Fruit fly (Drosophila melanogaster): ENCODE data around the gene eIF5B.

The eIF5B gene

DNA sequence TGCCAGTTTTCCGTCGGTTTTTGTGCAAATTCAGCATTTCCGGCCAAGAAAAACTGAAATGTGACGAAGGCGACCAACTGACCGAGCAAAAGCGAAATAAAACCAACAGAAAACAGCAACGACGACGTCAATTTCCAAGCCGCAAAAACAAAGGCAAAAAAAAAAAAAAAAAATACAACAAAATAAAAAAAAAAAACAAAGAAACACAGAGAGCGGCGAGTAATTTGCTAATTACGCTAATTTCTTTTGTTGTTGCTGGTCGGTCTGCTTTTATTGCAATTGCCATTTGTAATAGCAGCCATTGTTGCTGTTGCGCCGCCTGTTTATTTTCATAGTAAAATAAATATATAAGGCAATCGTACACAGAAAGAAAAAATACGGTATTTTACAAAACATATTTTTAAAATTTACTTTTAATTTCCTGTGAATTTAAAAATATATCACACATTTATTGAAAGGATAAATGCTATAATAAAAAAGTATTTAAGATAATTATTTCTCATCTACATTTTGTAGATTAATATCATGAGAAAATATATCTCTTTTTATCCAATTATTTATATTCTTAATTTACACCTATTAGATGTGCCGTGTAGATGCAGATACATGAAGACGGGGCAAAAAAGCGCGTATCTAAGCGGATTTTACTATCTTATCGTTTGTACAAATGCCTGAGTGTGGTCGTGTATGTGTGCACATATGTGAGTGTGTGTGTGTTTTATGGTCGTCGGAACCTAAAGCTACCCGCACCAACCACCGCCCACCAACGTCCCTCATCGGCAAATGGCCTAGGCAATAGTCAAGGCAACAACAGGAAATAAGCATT is 23.7 kb downstream of the eIF5B start (continued):
- no peak for TF ChIP-seq Lpt (GFP tag; optimal IDR thresholded peaks at IDR 0.05)
- TF ChIP-seq CG7745 (tag; optimal IDR thresholded peaks at IDR 0.05): no peak
- TF ChIP-seq tio (GFP tag; optimal IDR thresholded peaks at IDR 0.05): peak; percentile 48
- TF ChIP-seq h (optimal IDR thresholded peaks at IDR 0.05): no peak
- TF ChIP-seq CG6254 (GFP tag; optimal IDR thresholded peaks at IDR 0.05): no peak
- no peak for TF ChIP-seq CG9817 (tag; optimal IDR thresholded peaks at IDR 0.05)
- TF ChIP-seq CG17328 (GFP tag; IDR thresholded peaks at IDR 0.05): no peak
- TF ChIP-seq CG18011 (GFP tag; optimal IDR thresholded peaks at IDR 0.05): no peak
- TF ChIP-seq gem (tag; optimal IDR thresholded peaks at IDR 0.05): peak; percentile 83
- TF ChIP-seq CG17568 (GFP tag; optimal IDR thresholded peaks at IDR 0.05): no peak
- TF ChIP-seq CG15601 (tag; optimal IDR thresholded peaks at IDR 0.05): peak; percentile 5
- TF ChIP-seq Fer1 (GFP tag; optimal IDR thresholded peaks at IDR 0.05): peak; percentile 44
- TF ChIP-seq CTCF (GFP tag; optimal IDR thresholded peaks at IDR 0.05): no peak
- TF ChIP-seq CG11085 (GFP tag; IDR thresholded peaks at IDR 0.05): no peak
- peak; percentile 43 for TF ChIP-seq CG4424 (GFP tag; optimal IDR thresholded peaks at IDR 0.05)
- TF ChIP-seq CG18599 (GFP tag; optimal IDR thresholded peaks at IDR 0.05): peak; percentile 66
- TF ChIP-seq ac (GFP tag; optimal IDR thresholded peaks at IDR 0.05): no peak
- no peak; the same call in 1 of the 2 replicates for TF ChIP-seq CG6689 (GFP tag; IDR thresholded peaks at IDR 0.05)
- peak; percentile 58 for TF ChIP-seq lab (GFP tag; optimal IDR thresholded peaks at IDR 0.05)
- TF ChIP-seq dmrt99B (tag; optimal IDR thresholded peaks at IDR 0.05): peak; percentile 76
- no peak for TF ChIP-seq CG33557 (GFP tag; optimal IDR thresholded peaks at IDR 0.05)
- TF ChIP-seq CoRest (tag; optimal IDR thresholded peaks at IDR 0.05): peak; percentile 81
- TF ChIP-seq CG11456 (GFP tag; IDR thresholded peaks at IDR 0.05): no peak
- peak; percentile 79 for TF ChIP-seq CG11504 (tag; optimal IDR thresholded peaks at IDR 0.05)
- no peak for TF ChIP-seq onecut (GFP tag; IDR thresholded peaks at IDR 0.05)
- peak; percentile 85; the same call in 1 of the 2 replicates for TF ChIP-seq GATAe (GFP tag; conservative IDR thresholded peaks at IDR 0.05)

DNA sequence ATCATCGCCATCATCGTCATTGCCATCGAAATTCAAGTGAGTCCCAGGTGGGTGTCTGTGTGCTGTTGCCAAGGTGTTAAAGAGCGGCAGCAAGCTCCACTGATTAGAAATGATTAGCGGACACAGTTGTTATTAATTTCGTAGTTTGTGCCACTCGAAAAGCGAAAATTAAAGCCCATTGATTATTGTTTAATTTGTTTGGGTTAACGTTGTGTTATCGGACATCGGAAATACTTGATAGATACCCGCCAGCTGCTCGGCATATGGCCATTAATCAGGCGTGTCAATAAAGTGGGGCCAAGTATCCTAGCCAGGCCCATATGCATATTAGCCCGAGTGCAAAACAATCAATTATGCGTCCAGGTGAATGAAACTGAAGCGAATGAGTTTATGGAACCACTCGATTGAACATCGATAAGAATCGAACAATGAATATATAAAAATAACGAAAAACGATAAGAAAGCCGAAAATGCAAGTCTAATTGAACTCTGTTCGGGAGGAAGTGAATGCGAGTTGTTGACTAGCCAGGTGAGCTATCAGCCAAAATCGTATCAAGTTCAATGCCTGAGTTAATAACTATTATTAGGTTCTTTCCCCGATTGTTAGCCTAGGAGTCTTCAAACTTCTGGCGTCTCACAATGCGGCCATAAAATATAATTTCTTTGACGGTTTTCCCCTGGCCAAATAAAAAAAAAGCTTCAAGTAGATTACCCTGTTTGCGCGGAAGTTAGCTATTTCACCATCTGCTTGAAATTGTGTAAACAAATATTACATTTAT is 25.1 kb downstream of the eIF5B start:
- TF ChIP-seq scrt (GFP tag; optimal IDR thresholded peaks at IDR 0.05) (no peak), ATbp (GFP tag; optimal IDR thresholded peaks at IDR 0.05) (no peak), CG8359 (GFP tag; optimal IDR thresholded peaks at IDR 0.05; ENCODE audit: borderline replicate concordance) (no peak), CG31388 (GFP tag; optimal IDR thresholded peaks at IDR 0.05) (no peak), Hey (tag; optimal IDR thresholded peaks at IDR 0.05) (peak; percentile 18), CG11456 (GFP tag; IDR thresholded peaks at IDR 0.05) (no peak), corto (GFP tag; optimal IDR thresholded peaks at IDR 0.05) (peak; percentile 19), gt (GFP tag; IDR thresholded peaks at IDR 0.05) (no peak), grn (GFP tag; optimal IDR thresholded peaks at IDR 0.05) (peak; percentile 54), CG16779 (GFP tag; IDR thresholded peaks at IDR 0.05) (no peak), mirr (GFP tag; optimal IDR thresholded peaks at IDR 0.05) (peak; percentile 84), gro (GFP tag; optimal IDR thresholded peaks at IDR 0.05) (no peak), CG7271 (tag; optimal IDR thresholded peaks at IDR 0.05) (no peak), croc (GFP tag; conservative IDR thresholded peaks at IDR 0.05) (no peak), CG42726 (GFP tag; IDR thresholded peaks at IDR 0.05; ENCODE audit: partially characterized antibody) (no peak), CG12299 (tag; optimal IDR thresholded peaks at IDR 0.05) (no peak), CG9727 (GFP tag; optimal IDR thresholded peaks at IDR 0.05) (no peak), ranshi (GFP tag; IDR thresholded peaks at IDR 0.05) (no peak), vnd (GFP tag; IDR thresholded peaks at IDR 0.05; ENCODE audit: partially characterized antibody) (peak; percentile 22; the same call in 1 of the 3 replicates), BtbVII (GFP tag; optimal IDR thresholded peaks at IDR 0.05) (no peak), sug (tag; optimal IDR thresholded peaks at IDR 0.05) (peak; percentile 9), hbn (GFP tag; IDR thresholded peaks at IDR 0.05; ENCODE audit: partially characterized antibody) (no peak), twi (tag; optimal IDR thresholded peaks at IDR 0.05) (peak; percentile 69)
